Worm (Caenorhabditis elegans): ENCODE measurements around the gene C04C3.6.

- TF ChIP-seq daf-8 (GFP tag; IDR thresholded peaks at IDR 0.05) (no peak), pha-4 (GFP tag; IDR thresholded peaks at IDR 0.05) (peak; percentile 84), pha-4 (tag; optimal IDR thresholded peaks at IDR 0.05) (no peak), Y48G9A.11 (GFP tag; IDR thresholded peaks at IDR 0.05) (peak; percentile 41; the same call in 1 of the 2 replicates)
Observed at ce11 chrIV:3384593-3384992, 37.8 kb downstream of the C04C3.6 start.

Measured in whole organism, L4 larva.